Worm (Caenorhabditis elegans) whole organism, mixed stage, embryonic: ENCODE data around the gene R04F11.3.

Experiments
- M03D4.4 ChIP-seq: sonication (generic microtip); optimal IDR thresholded peaks from 2 replicates; lab custom pipeline; 2017; ENCODE audit warnings: mild to moderate bottlenecking, missing genetic modification characterization, missing compliant biosample characterization
- bed-3 ChIP-seq: fragments of 200-800 bp; sonication (Bioruptor generic); optimal IDR thresholded peaks from 3 replicates; lab custom pipeline; 2018; ENCODE audit warnings: mild to moderate bottlenecking, missing genetic modification characterization, moderate library complexity, missing compliant biosample characterization
- blmp-1 ChIP-seq: fragments of 150-350 bp; optimal IDR thresholded peaks from 2 replicates; lab custom pipeline; 2014; ENCODE audit warnings: missing biosample characterization, missing genetic modification characterization
- ceh-39 ChIP-seq: fragments of 150-350 bp; optimal IDR thresholded peaks from 2 replicates; lab custom pipeline; 2014; ENCODE audit warnings: missing biosample characterization, missing genetic modification characterization
- ceh-43 ChIP-seq: fragments of 200-800 bp; sonication (Bioruptor generic); optimal IDR thresholded peaks from 2 replicates; lab custom pipeline; 2018; ENCODE audit warnings: mild to moderate bottlenecking, missing genetic modification characterization, moderate library complexity, missing compliant biosample characterization
- ceh-83 ChIP-seq: fragments of 200-800 bp; sonication (Bioruptor generic); optimal IDR thresholded peaks from 2 replicates; lab custom pipeline; 2018; ENCODE audit warnings: mild to moderate bottlenecking, missing genetic modification characterization, missing compliant biosample characterization
- ces-1 ChIP-seq: fragments of 150-350 bp; optimal IDR thresholded peaks from 2 replicates; lab custom pipeline; 2014; ENCODE audit warnings: missing biosample characterization, missing genetic modification reagents, missing genetic modification characterization
- cnd-1 ChIP-seq: fragments of 200-800 bp; sonication (Bioruptor generic); optimal IDR thresholded peaks from 2 replicates; lab custom pipeline; 2018; ENCODE audit warnings: mild to moderate bottlenecking, missing genetic modification characterization, missing compliant biosample characterization
- drap-1 ChIP-seq: fragments of 200-800 bp; sonication (Bioruptor generic); optimal IDR thresholded peaks from 3 replicates; lab custom pipeline; 2018; ENCODE audit warnings: mild to moderate bottlenecking, missing genetic modification characterization, missing compliant biosample characterization
- elt-1 ChIP-seq: sonication (generic microtip); optimal IDR thresholded peaks from 2 replicates; lab custom pipeline; 2017; ENCODE audit warnings: missing genetic modification characterization, mild to moderate bottlenecking, missing compliant biosample characterization, antibody characterized with exemption, moderate library complexity, borderline replicate concordance; ENCODE audit not compliant: insufficient read depth
- elt-3 ChIP-seq: fragments of 150-350 bp; optimal IDR thresholded peaks from 2 replicates; lab custom pipeline; 2014; ENCODE audit warnings: missing biosample characterization, missing genetic modification characterization
- flh-1 ChIP-seq: fragments of 200-800 bp; sonication (Bioruptor generic); optimal IDR thresholded peaks from 2 replicates; lab custom pipeline; 2018; ENCODE audit warnings: mild to moderate bottlenecking, missing genetic modification characterization, moderate library complexity, missing compliant biosample characterization
- ham-2 ChIP-seq: fragments of 200-800 bp; sonication (Bioruptor generic); optimal IDR thresholded peaks from 2 replicates; lab custom pipeline; 2018; ENCODE audit warnings: mild to moderate bottlenecking, missing genetic modification characterization, missing compliant biosample characterization
- hlh-1 ChIP-seq: fragments of 150-350 bp; optimal IDR thresholded peaks from 2 replicates; lab custom pipeline; 2014; ENCODE audit warnings: missing biosample characterization, missing genetic modification reagents, missing genetic modification characterization
- lin-13 ChIP-seq: fragments of 150-350 bp; optimal IDR thresholded peaks from 2 replicates; lab custom pipeline; 2014; ENCODE audit warnings: missing biosample characterization, missing genetic modification characterization
- lin-32 ChIP-seq: fragments of 200-800 bp; sonication (Bioruptor generic); optimal IDR thresholded peaks from 2 replicates; lab custom pipeline; 2018; ENCODE audit warnings: mild to moderate bottlenecking, missing genetic modification characterization, missing compliant biosample characterization
- lsy-2 ChIP-seq: fragments of 150-350 bp; optimal IDR thresholded peaks from 2 replicates; lab custom pipeline; 2014; ENCODE audit warnings: missing biosample characterization, missing genetic modification characterization
- mab-5 ChIP-seq: fragments of 150-350 bp; optimal IDR thresholded peaks from 2 replicates; lab custom pipeline; 2014; ENCODE audit warnings: missing biosample characterization, missing genetic modification characterization
- mep-1 ChIP-seq: fragments of 150-350 bp; optimal IDR thresholded peaks from 2 replicates; lab custom pipeline; 2017; ENCODE audit warnings: missing biosample characterization, missing genetic modification reagents, missing genetic modification characterization, inconsistent platforms
- mls-2 ChIP-seq: sonication (generic microtip); optimal IDR thresholded peaks from 2 replicates; lab custom pipeline; 2016; ENCODE audit warnings: mild to moderate bottlenecking, missing genetic modification characterization, moderate library complexity, missing compliant biosample characterization
- nhr-12 ChIP-seq: fragments of 150-350 bp; optimal IDR thresholded peaks from 2 replicates; lab custom pipeline; 2014; ENCODE audit warnings: missing biosample characterization, missing genetic modification characterization
- nhr-2 ChIP-seq: fragments of 150-350 bp; optimal IDR thresholded peaks from 2 replicates; lab custom pipeline; 2014; ENCODE audit warnings: missing biosample characterization, missing genetic modification characterization
- nhr-237 ChIP-seq: fragments of 150-350 bp; optimal IDR thresholded peaks from 2 replicates; lab custom pipeline; 2014; ENCODE audit warnings: missing biosample characterization, missing genetic modification characterization
- nhr-28 ChIP-seq: fragments of 150-350 bp; optimal IDR thresholded peaks from 2 replicates; lab custom pipeline; 2014; ENCODE audit warnings: missing biosample characterization, missing genetic modification characterization
- nhr-76 ChIP-seq: sonication (generic microtip); optimal IDR thresholded peaks from 2 replicates; lab custom pipeline; 2017; ENCODE audit warnings: missing biosample characterization, missing genetic modification characterization
- pha-4 ChIP-seq: fragments of 150-350 bp; optimal IDR thresholded peaks from 2 replicates; lab custom pipeline; 2018; ENCODE audit warnings: missing biosample characterization, missing genetic modification reagents, missing genetic modification characterization
- sem-2 ChIP-seq: fragments of 200-800 bp; sonication (Bioruptor generic); optimal IDR thresholded peaks from 2 replicates; lab custom pipeline; 2018; ENCODE audit warnings: mild to moderate bottlenecking, missing genetic modification characterization, missing compliant biosample characterization
- snpc-4 ChIP-seq: fragments of 150-350 bp; optimal IDR thresholded peaks from 2 replicates; lab custom pipeline; 2014; ENCODE audit warnings: missing biosample characterization, missing genetic modification characterization
- sptf-1 ChIP-seq: sonication (generic microtip); optimal IDR thresholded peaks from 2 replicates; lab custom pipeline; 2017; ENCODE audit warnings: mild to moderate bottlenecking, missing genetic modification characterization, moderate library complexity, missing compliant biosample characterization
- tbx-8 ChIP-seq: fragments of 200-800 bp; sonication (Bioruptor generic); optimal IDR thresholded peaks from 2 replicates; lab custom pipeline; 2018; ENCODE audit warnings: mild to moderate bottlenecking, missing genetic modification characterization, moderate library complexity, missing compliant biosample characterization
- unc-120 ChIP-seq: sonication (generic microtip); optimal IDR thresholded peaks from 2 replicates; lab custom pipeline; 2017; ENCODE audit warnings: missing genetic modification characterization, missing compliant biosample characterization; ENCODE audit not compliant: poor library complexity, severe bottlenecking
- unc-39 ChIP-seq: fragments of 150-350 bp; optimal IDR thresholded peaks from 2 replicates; lab custom pipeline; 2014; ENCODE audit warnings: missing biosample characterization, missing genetic modification characterization
- unc-62 ChIP-seq: fragments of 150-350 bp; optimal IDR thresholded peaks from 2 replicates; lab custom pipeline; 2014; ENCODE audit warnings: missing biosample characterization, missing genetic modification reagents, missing genetic modification characterization
- zip-8 ChIP-seq: fragments of 150-350 bp; optimal IDR thresholded peaks from 2 replicates; lab custom pipeline; 2014; ENCODE audit warnings: missing biosample characterization, missing genetic modification characterization
- ztf-11 ChIP-seq: fragments of 150-350 bp; optimal IDR thresholded peaks from 2 replicates; lab custom pipeline; 2014; ENCODE audit warnings: missing biosample characterization, missing genetic modification characterization

The R04F11.3 gene

ce11 chrV:12291587-12291986, 25.4 kb downstream of the R04F11.3 start, which contains the start of the genes srpa-68 and srh-16:
TSS of gene srpa-68 (minus strand) at chrV:12291658.
TSS of gene srh-16 (plus strand) at chrV:12291861.
- TF ChIP-seq mep-1 (tag; lab: Kevin White, UChicago) (peak; percentile 94), elt-3 (no peak), unc-62 (GFP tag; lab: Kevin White, UChicago) (peak; percentile 29), lin-32 (GFP tag; lab: Kevin White, UChicago) (no peak), ceh-83 (GFP tag; lab: Kevin White, UChicago) (peak; percentile 60), snpc-4 (no peak), unc-39 (tag; lab: Kevin White, UChicago) (no peak), ham-2 (GFP tag; lab: Kevin White, UChicago) (no peak), pha-4 (tag; lab: Kevin White, UChicago) (peak; percentile 74), blmp-1 (no peak), nhr-12 (tag; lab: Kevin White, UChicago) (no peak), bed-3 (GFP tag; lab: Kevin White, UChicago) (peak; percentile 39), elt-1 (tag; lab: Kevin White, UChicago) (no peak), nhr-28 (no peak), flh-1 (GFP tag; lab: Kevin White, UChicago) (no peak), unc-120 (peak; percentile 23), nhr-237 (tag; lab: Kevin White, UChicago) (peak; percentile 64), ces-1 (GFP tag; lab: Kevin White, UChicago) (peak; percentile 24), cnd-1 (tag; lab: Kevin White, UChicago) (peak; percentile 73), ztf-11 (tag; lab: Kevin White, UChicago) (no peak), mls-2 (peak; percentile 38), sem-2 (GFP tag; lab: Kevin White, UChicago) (no peak), drap-1 (GFP tag; lab: Kevin White, UChicago) (peak; percentile 76), tbx-8 (no peak), ceh-39 (tag; lab: Kevin White, UChicago) (peak; percentile 73), hlh-1 (peak; percentile 38), M03D4.4 (tag; lab: Kevin White, UChicago) (peak; percentile 81), lsy-2 (peak; percentile 87), lin-13 (tag; lab: Kevin White, UChicago) (peak; percentile 82), mab-5 (no peak), nhr-76 (tag; lab: Kevin White, UChicago) (no peak), ceh-43 (GFP tag; lab: Kevin White, UChicago) (peak; percentile 64), nhr-2 (no peak), sptf-1 (peak; percentile 88), zip-8 (tag; lab: Kevin White, UChicago) (no peak)

DNA sequence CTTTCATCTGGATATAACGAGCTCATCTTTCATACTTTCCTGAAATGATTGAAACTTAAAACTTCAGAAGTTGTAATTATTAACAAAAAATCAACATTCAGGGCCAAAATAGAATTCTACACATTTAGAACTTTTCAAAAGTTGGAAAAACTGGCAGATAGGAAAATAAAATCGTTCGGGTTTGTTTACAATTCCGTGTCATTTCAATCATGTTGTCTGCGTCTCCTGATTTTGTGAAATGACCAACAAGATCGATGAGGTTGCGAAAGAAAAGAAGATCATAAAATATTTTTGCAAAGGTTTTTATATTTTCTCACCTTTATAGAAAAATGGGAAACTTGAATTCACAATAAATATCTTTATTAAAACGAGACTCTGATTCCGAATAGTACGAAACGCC, 28.4 kb downstream of the R04F11.3 start, which contains the start of gene rskd-1:
Gene rskd-1 (minus strand): TSS at position 39 of the 400 bp plus-strand sequence.
- peak; percentile 45 for TF ChIP-seq pha-4 (tag; lab: Kevin White, UChicago)
- TF ChIP-seq sem-2 (GFP tag; lab: Kevin White, UChicago) = no peak
- TF ChIP-seq, all 35 proteins: peak for 1

ce11 chrV:12287667-12288066, 29.3 kb downstream of the R04F11.3 start:
- TF ChIP-seq nhr-28 = no peak
- TF ChIP-seq unc-62 (GFP tag; lab: Kevin White, UChicago) = peak; percentile 13

DNA sequence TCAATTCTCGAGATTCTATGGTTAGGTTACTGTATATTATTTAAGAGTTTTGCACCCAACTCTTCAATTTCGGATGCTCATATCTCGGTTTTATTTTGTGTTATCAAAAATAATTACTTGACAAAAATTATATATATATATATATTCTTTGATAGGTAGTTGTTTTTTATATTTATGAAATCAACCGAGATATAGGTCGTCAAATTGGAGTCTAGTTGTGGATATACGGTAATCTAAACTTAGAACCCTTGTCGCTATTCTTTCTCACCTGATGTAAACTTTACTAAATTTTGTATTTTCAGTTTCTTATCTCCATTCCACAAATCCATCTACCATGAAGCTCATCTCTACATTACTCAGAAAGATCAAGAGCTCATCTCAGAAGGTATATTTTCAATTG, 33.8 kb downstream of the R04F11.3 start, which contains the start of gene F55C5.10:
Gene F55C5.10 (plus strand): TSS at position 301 of the 400 bp plus-strand sequence.
- TF ChIP-seq cnd-1 (tag; lab: Kevin White, UChicago) = no peak
- TF ChIP-seq nhr-12 (tag; lab: Kevin White, UChicago) = no peak
- TF ChIP-seq snpc-4 = no peak
- no peak for TF ChIP-seq nhr-76 (tag; lab: Kevin White, UChicago)
- TF ChIP-seq drap-1 (GFP tag; lab: Kevin White, UChicago) = no peak
- no peak for TF ChIP-seq lin-32 (GFP tag; lab: Kevin White, UChicago)
- no peak for TF ChIP-seq sptf-1
- no peak for TF ChIP-seq unc-120
- no peak for TF ChIP-seq M03D4.4 (tag; lab: Kevin White, UChicago)
- TF ChIP-seq flh-1 (GFP tag; lab: Kevin White, UChicago) = no peak
- TF ChIP-seq blmp-1 = no peak
- TF ChIP-seq elt-1 (tag; lab: Kevin White, UChicago) = no peak
- no peak for TF ChIP-seq zip-8 (tag; lab: Kevin White, UChicago)
- no peak for TF ChIP-seq ztf-11 (tag; lab: Kevin White, UChicago)
